Worm (Caenorhabditis elegans) whole organism, L1 larva: ENCODE measurements around the gene ymel-1.

Source experiments
- C04F5.9 ChIP-seq: sonication (generic microtip); optimal IDR thresholded peaks from 2 replicates; lab custom pipeline; 2016; ENCODE audit warnings: missing genetic modification characterization, missing compliant biosample characterization
- F16B12.6 ChIP-seq: fragments of 150-350 bp; optimal IDR thresholded peaks from 2 replicates; lab custom pipeline; 2014; ENCODE audit warnings: missing biosample characterization, missing genetic modification characterization
- Y116A8C.19 ChIP-seq: sonication (generic microtip); optimal IDR thresholded peaks from 2 replicates; lab custom pipeline; 2016; ENCODE audit warnings: missing compliant biosample characterization, missing genetic modification characterization, borderline replicate concordance
- aha-1 ChIP-seq: fragments of 150-350 bp; optimal IDR thresholded peaks from 2 replicates; lab custom pipeline; 2014; ENCODE audit warnings: missing biosample characterization, missing genetic modification characterization
- aly-2 ChIP-seq: fragments of 150-350 bp; optimal IDR thresholded peaks from 2 replicates; lab custom pipeline; 2014; ENCODE audit warnings: missing biosample characterization, missing genetic modification characterization
- ama-1 ChIP-seq: fragments of 150-350 bp; optimal IDR thresholded peaks from 2 replicates; lab custom pipeline; 2014
- ceh-88 ChIP-seq: fragments of 200-800 bp; sonication (Bioruptor generic); IDR thresholded peaks from 2 replicates; pipeline ENCODE4 v1.3.6; 2022; ENCODE audit warnings: missing genetic modification characterization, missing compliant biosample characterization
- ceh-90 ChIP-seq: sonication (generic microtip); optimal IDR thresholded peaks from 2 replicates; lab custom pipeline; 2016; ENCODE audit warnings: missing genetic modification characterization, missing compliant biosample characterization
- dsc-1 ChIP-seq: sonication (generic microtip); optimal IDR thresholded peaks from 2 replicates; lab custom pipeline; 2016; ENCODE audit warnings: mild to moderate bottlenecking, missing genetic modification characterization, missing compliant biosample characterization
- elt-3 ChIP-seq, 6 experiments: fragments of 150-350 bp in 1 of 6; sonication (generic microtip); optimal IDR thresholded peaks; 2 replicates each; lab custom pipeline; 2017 to 2018; ENCODE audit warnings: missing biosample characterization in 6 of 6, missing genetic modification characterization in 6 of 6, inconsistent platforms in 1 of 6
- fkh-10 ChIP-seq: sonication (generic microtip); optimal IDR thresholded peaks from 2 replicates; lab custom pipeline; 2017; ENCODE audit warnings: missing biosample characterization, missing genetic modification reagents, missing genetic modification characterization
- fkh-4 ChIP-seq: sonication (generic microtip); optimal IDR thresholded peaks from 2 replicates; lab custom pipeline; 2016; ENCODE audit warnings: missing compliant biosample characterization, missing genetic modification characterization, borderline replicate concordance
- hlh-17 ChIP-seq: fragments of 200-800 bp; sonication (Bioruptor generic); optimal IDR thresholded peaks from 2 replicates; lab custom pipeline; 2018; ENCODE audit warnings: missing genetic modification characterization, mild to moderate bottlenecking, missing compliant biosample characterization, moderate library complexity, borderline replicate concordance
- hpl-2 ChIP-seq: fragments of 150-350 bp; optimal IDR thresholded peaks from 2 replicates; lab custom pipeline; 2014; ENCODE audit warnings: missing biosample characterization, missing genetic modification reagents, missing genetic modification characterization
- irx-1 ChIP-seq: sonication (generic microtip); optimal IDR thresholded peaks from 2 replicates; lab custom pipeline; 2016; ENCODE audit warnings: missing genetic modification characterization, missing compliant biosample characterization
- jun-1 ChIP-seq: fragments of 150-350 bp; optimal IDR thresholded peaks from 2 replicates; lab custom pipeline; 2014; ENCODE audit warnings: missing biosample characterization, missing genetic modification reagents, missing genetic modification characterization
- lin-35 ChIP-seq, 2 experiments: fragments of 150-350 bp; optimal IDR thresholded peaks; 2 replicates each; lab custom pipeline; 2014; ENCODE audit warnings: missing biosample characterization in 2 of 2, missing genetic modification characterization in 2 of 2, missing genetic modification reagents in 2 of 2
- lin-39 ChIP-seq: fragments of 150-350 bp; optimal IDR thresholded peaks from 2 replicates; lab custom pipeline; 2014; ENCODE audit warnings: missing biosample characterization, missing genetic modification reagents, missing genetic modification characterization
- lir-3 ChIP-seq: sonication (generic microtip); optimal IDR thresholded peaks from 2 replicates; lab custom pipeline; 2016; ENCODE audit warnings: mild to moderate bottlenecking, missing genetic modification characterization, moderate library complexity, missing compliant biosample characterization; ENCODE audit not compliant: poor library complexity
- lsy-2 ChIP-seq, 2 experiments: fragments of 150-350 bp; optimal IDR thresholded peaks; 2 replicates each; lab custom pipeline; 2014; ENCODE audit warnings: missing biosample characterization in 2 of 2, missing genetic modification characterization in 2 of 2
- mab-9 ChIP-seq: fragments of 200-800 bp; sonication (Bioruptor generic); IDR thresholded peaks from 2 replicates; pipeline ENCODE4 v1.3.6; 2022; ENCODE audit warnings: missing genetic modification reagents, missing genetic modification characterization, missing compliant biosample characterization
- mdl-1 ChIP-seq, 2 experiments: fragments of 150-350 bp; optimal IDR thresholded peaks; 2 replicates each; lab custom pipeline; 2014 to 2017; ENCODE audit warnings: missing biosample characterization in 2 of 2, missing genetic modification characterization in 2 of 2, inconsistent platforms in 1 of 2
- mef-2 ChIP-seq: fragments of 150-350 bp; optimal IDR thresholded peaks from 2 replicates; lab custom pipeline; 2014; ENCODE audit warnings: missing biosample characterization, missing genetic modification characterization
- nhr-237 ChIP-seq: fragments of 150-350 bp; optimal IDR thresholded peaks from 2 replicates; lab custom pipeline; 2014; ENCODE audit warnings: missing biosample characterization, missing genetic modification characterization
- nhr-47 ChIP-seq: sonication (generic microtip); optimal IDR thresholded peaks from 2 replicates; lab custom pipeline; 2016; ENCODE audit warnings: mild to moderate bottlenecking, missing genetic modification characterization, moderate library complexity, missing compliant biosample characterization
- nhr-76 ChIP-seq: sonication (generic microtip); optimal IDR thresholded peaks from 2 replicates; lab custom pipeline; 2017; ENCODE audit warnings: missing biosample characterization, missing genetic modification characterization
- nhr-77 ChIP-seq: fragments of 150-350 bp; optimal IDR thresholded peaks from 2 replicates; lab custom pipeline; 2014; ENCODE audit warnings: missing biosample characterization, missing genetic modification characterization
- nhr-85 ChIP-seq: sonication (generic microtip); peaks from one replicate; lab custom pipeline; 2016; ENCODE audit warnings: missing genetic modification characterization, inconsistent platforms, missing compliant biosample characterization
- nhr-90 ChIP-seq: sonication (generic microtip); optimal IDR thresholded peaks from 2 replicates; lab custom pipeline; 2016; ENCODE audit warnings: mild to moderate bottlenecking, missing genetic modification characterization, missing compliant biosample characterization; ENCODE audit not compliant: poor library complexity
- pag-3 ChIP-seq: sonication (generic microtip); optimal IDR thresholded peaks from 2 replicates; lab custom pipeline; 2017; ENCODE audit warnings: missing genetic modification characterization, mild to moderate bottlenecking, missing compliant biosample characterization, antibody characterized with exemption, borderline replicate concordance; ENCODE audit not compliant: insufficient read depth
- pax-3 ChIP-seq: fragments of 200-800 bp; sonication (Bioruptor generic); optimal IDR thresholded peaks from 2 replicates; lab custom pipeline; 2018; ENCODE audit warnings: mild to moderate bottlenecking, missing genetic modification characterization, moderate library complexity, missing compliant biosample characterization
- snu-23 ChIP-seq: sonication (generic microtip); optimal IDR thresholded peaks from 2 replicates; lab custom pipeline; 2016; ENCODE audit warnings: missing genetic modification characterization, missing compliant biosample characterization
- sox-4 ChIP-seq: sonication (generic microtip); optimal IDR thresholded peaks from 2 replicates; lab custom pipeline; 2016; ENCODE audit warnings: missing genetic modification characterization, missing compliant biosample characterization
- sptf-1 ChIP-seq: fragments of 150-350 bp; optimal IDR thresholded peaks from 2 replicates; lab custom pipeline; 2014; ENCODE audit warnings: missing biosample characterization, missing genetic modification characterization
- sup-37 ChIP-seq: fragments of 200-800 bp; sonication (Bioruptor generic); optimal IDR thresholded peaks from 2 replicates; lab custom pipeline; 2018; ENCODE audit warnings: mild to moderate bottlenecking, missing genetic modification characterization, missing compliant biosample characterization
- tbx-2 ChIP-seq: sonication (generic microtip); optimal IDR thresholded peaks from 2 replicates; lab custom pipeline; 2016; ENCODE audit warnings: missing genetic modification characterization, missing compliant biosample characterization
- tlp-1 ChIP-seq: fragments of 150-350 bp; optimal IDR thresholded peaks from 2 replicates; lab custom pipeline; 2014; ENCODE audit warnings: missing biosample characterization, missing genetic modification characterization
- unc-130 ChIP-seq: fragments of 150-350 bp; optimal IDR thresholded peaks from 2 replicates; lab custom pipeline; 2017; ENCODE audit warnings: missing biosample characterization, missing genetic modification characterization, inconsistent platforms
- unc-86 ChIP-seq: sonication (generic microtip); optimal IDR thresholded peaks from 2 replicates; lab custom pipeline; 2016; ENCODE audit warnings: missing genetic modification characterization, missing compliant biosample characterization
- unc-98 ChIP-seq: fragments of 200-800 bp; sonication (Bioruptor generic); IDR thresholded peaks from 2 replicates; pipeline ENCODE4 v1.3.6; 2022; ENCODE audit warnings: missing genetic modification characterization, missing compliant biosample characterization
- vab-15 ChIP-seq: sonication (generic microtip); optimal IDR thresholded peaks from 2 replicates; lab custom pipeline; 2017; ENCODE audit warnings: missing genotype, mild to moderate bottlenecking, missing genetic modification characterization, missing compliant biosample characterization
- zag-1 ChIP-seq: fragments of 150-350 bp; optimal IDR thresholded peaks from 2 replicates; lab custom pipeline; 2014; ENCODE audit warnings: missing biosample characterization, missing genetic modification characterization
- zip-4 ChIP-seq: fragments of 200-800 bp; sonication (Bioruptor generic); optimal IDR thresholded peaks from 2 replicates; lab custom pipeline; 2018; ENCODE audit warnings: mild to moderate bottlenecking, missing genetic modification characterization, moderate library complexity, missing compliant biosample characterization
- ztf-11 ChIP-seq, 2 experiments: sonication (generic microtip); optimal IDR thresholded peaks; 2 replicates each; lab custom pipeline; 2016 to 2017; ENCODE audit warnings: missing genetic modification characterization in 2 of 2, missing biosample characterization in 1 of 2, missing compliant biosample characterization in 1 of 2
- ztf-4 ChIP-seq: fragments of 150-350 bp; optimal IDR thresholded peaks from 2 replicates; lab custom pipeline; 2014; ENCODE audit warnings: missing biosample characterization, missing genetic modification characterization

The ymel-1 gene

DNA sequence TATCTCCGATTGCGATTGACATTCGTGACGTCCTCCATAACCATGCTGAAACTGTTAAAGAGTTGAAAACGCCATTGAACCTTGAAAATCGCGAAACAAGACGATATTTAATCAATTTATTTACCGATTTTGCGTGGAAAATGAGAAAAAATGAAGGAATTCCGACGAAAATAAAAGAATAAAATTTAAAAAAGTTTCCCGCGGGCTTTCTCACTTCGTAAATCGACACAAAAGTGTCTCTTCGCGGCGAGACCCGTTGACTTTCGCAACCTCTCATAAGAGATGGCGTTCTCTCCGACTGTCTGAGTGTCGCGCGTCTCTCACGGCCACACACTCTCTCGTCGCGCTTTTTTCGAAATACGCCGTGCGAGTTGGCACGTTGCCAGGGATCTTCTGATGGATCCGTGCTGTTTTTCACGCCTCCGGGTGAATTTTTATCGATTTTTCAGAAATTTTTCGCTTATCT lies 8.7 kb upstream of the ymel-1 start, which contains the start of gene hat-1 (continued):
- TF ChIP-seq pag-3 (peak; percentile 57), tlp-1 (tag; lab: Kevin White, UChicago) (no peak), sox-4 (tag; lab: Kevin White, UChicago) (peak; percentile 83), fkh-10 (GFP tag; lab: Kevin White, UChicago) (peak; percentile 86), sup-37 (GFP tag; lab: Kevin White, UChicago) (peak; percentile 87), hpl-2 (GFP tag; lab: Kevin White, UChicago) (peak; percentile 77), sptf-1 (tag; lab: Kevin White, UChicago) (no peak), nhr-77 (tag; lab: Kevin White, UChicago) (peak; percentile 91), nhr-85 (tag; lab: Kevin White, UChicago) (peak; percentile 99), jun-1 (tag; lab: Kevin White, UChicago) (peak; percentile 95), lsy-2 (tag; optimal IDR thresholded peaks at IDR 0.05; lab: Kevin White, UChicago) (peak; percentile 95 to 96), Y116A8C.19 (tag; lab: Kevin White, UChicago) (no peak), lin-35 (GFP tag; optimal IDR thresholded peaks at IDR 0.05; lab: Kevin White, UChicago) (peak; percentile 93 to 94), ceh-88 (GFP tag; lab: Robert Waterston, UW) (peak; percentile 86; the same call in 1 of the 2 replicates), fkh-4 (tag; lab: Kevin White, UChicago) (peak; percentile 76), ztf-4 (peak; percentile 90), tbx-2 (tag; lab: Kevin White, UChicago) (peak; percentile 97), lin-39 (tag; lab: Kevin White, UChicago) (peak; percentile 95), lir-3 (tag; lab: Kevin White, UChicago) (no peak), ceh-90 (peak; percentile 60), irx-1 (peak; percentile 94), unc-130 (tag; lab: Kevin White, UChicago) (peak; percentile 78), mab-9 (GFP tag; lab: Robert Waterston, UW) (peak; percentile 91), pax-3 (tag; lab: Kevin White, UChicago) (peak; percentile 94), dsc-1 (peak; percentile 96), nhr-90 (peak; percentile 96), aha-1 (tag; lab: Kevin White, UChicago) (peak; percentile 86), elt-3 (tag; optimal IDR thresholded peaks at IDR 0.05; lab: Kevin White, UChicago) (peak in 3 of 6 experiments; percentile 71 to 95 (median 91)), zip-4 (GFP tag; lab: Kevin White, UChicago) (peak; percentile 99), mef-2 (tag; lab: Kevin White, UChicago) (peak; percentile 82), snu-23 (GFP tag; lab: Kevin White, UChicago) (peak; percentile 98), vab-15 (tag; lab: Kevin White, UChicago) (no peak), unc-98 (GFP tag; lab: Robert Waterston, UW) (peak; percentile 66; the same call in 1 of the 2 replicates), aly-2 (tag; lab: Kevin White, UChicago) (peak; percentile 71), nhr-76 (tag; lab: Kevin White, UChicago) (no peak), C04F5.9 (peak; percentile 94)

DNA sequence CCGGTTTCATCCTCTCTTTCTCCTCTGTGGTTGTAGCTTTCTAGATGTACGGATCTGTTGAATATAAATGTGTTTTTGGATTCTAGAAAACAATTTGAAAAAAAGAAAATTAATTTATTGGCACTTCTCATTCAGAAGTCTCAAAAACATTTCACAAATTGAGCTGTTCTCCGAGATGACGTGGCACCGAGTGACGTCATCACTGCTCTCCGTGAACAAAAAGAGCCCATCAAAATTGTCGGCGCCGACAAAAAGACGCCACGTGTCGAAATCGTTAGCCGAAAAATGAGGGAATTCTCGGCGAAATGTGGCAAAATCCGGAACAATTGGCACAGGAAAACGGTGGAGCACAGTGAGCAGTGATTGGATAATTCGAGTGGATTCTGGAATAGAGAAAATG lies 5.7 kb downstream of the ymel-1 start:
- no peak for TF ChIP-seq unc-98 (GFP tag; lab: Robert Waterston, UW)
- no peak for TF ChIP-seq lsy-2 (tag; optimal IDR thresholded peaks at IDR 0.05; lab: Kevin White, UChicago)
- TF ChIP-seq unc-86 (tag; lab: Kevin White, UChicago), result no peak
- no peak for TF ChIP-seq unc-130 (tag; lab: Kevin White, UChicago)
- TF ChIP-seq F16B12.6 (tag; lab: Kevin White, UChicago), result no peak
- no peak for TF ChIP-seq lin-35 (GFP tag; optimal IDR thresholded peaks at IDR 0.05; lab: Kevin White, UChicago)
- no peak for TF ChIP-seq mdl-1 (tag; optimal IDR thresholded peaks at IDR 0.05; lab: Kevin White, UChicago)
- TF ChIP-seq nhr-237 (tag; lab: Kevin White, UChicago), result no peak
- TF ChIP-seq ama-1 (lab: Kevin White, UChicago), result no peak
- no peak for TF ChIP-seq hlh-17 (GFP tag; lab: Kevin White, UChicago)
- TF ChIP-seq vab-15 (tag; lab: Kevin White, UChicago), result no peak
- no peak for TF ChIP-seq nhr-47
- TF ChIP-seq ztf-11 (tag; optimal IDR thresholded peaks at IDR 0.05; lab: Kevin White, UChicago), result no peak
- TF ChIP-seq sup-37 (GFP tag; lab: Kevin White, UChicago), result no peak
- TF ChIP-seq zag-1, result no peak
